Worm (Caenorhabditis elegans) whole organism, L1 larva: ENCODE results near the gene Y22D7AR.14.

Source experiments
- aly-2 ChIP-seq: fragments of 150-350 bp; optimal IDR thresholded peaks from 2 replicates; lab custom pipeline; 2014; ENCODE audit warnings: missing biosample characterization, missing genetic modification characterization
- ceh-82 ChIP-seq, 3 experiments: fragments of 150-350 bp in 1 of 3; sonication (generic microtip) in 2 of 3; optimal IDR thresholded peaks; 2 replicates each; lab custom pipeline; 2014 to 2017; ENCODE audit warnings: missing biosample characterization in 3 of 3, missing genetic modification characterization in 3 of 3
- egl-27 ChIP-seq, 2 experiments: fragments of 150-350 bp in 1 of 2; sonication (generic microtip); optimal IDR thresholded peaks; 3 replicates each; lab custom pipeline; 2017 to 2018; ENCODE audit warnings: missing biosample characterization in 2 of 2, missing genetic modification characterization in 2 of 2, missing genetic modification reagents in 2 of 2
- isw-1 ChIP-seq: fragments of 200-800 bp; sonication (Bioruptor generic); IDR thresholded peaks from 2 replicates; pipeline ENCODE4 v1.3.6; 2022; ENCODE audit warnings: missing genetic modification characterization, missing compliant biosample characterization
- nhr-77 ChIP-seq: fragments of 150-350 bp; optimal IDR thresholded peaks from 2 replicates; lab custom pipeline; 2014; ENCODE audit warnings: missing biosample characterization, missing genetic modification characterization
- nhr-85 ChIP-seq: sonication (generic microtip); peaks from one replicate; lab custom pipeline; 2016; ENCODE audit warnings: missing genetic modification characterization, inconsistent platforms, missing compliant biosample characterization
- nhr-90 ChIP-seq: sonication (generic microtip); optimal IDR thresholded peaks from 2 replicates; lab custom pipeline; 2016; ENCODE audit warnings: mild to moderate bottlenecking, missing genetic modification characterization, missing compliant biosample characterization; ENCODE audit not compliant: poor library complexity
- pqm-1 ChIP-seq: sonication (generic microtip); optimal IDR thresholded peaks from 3 replicates; lab custom pipeline; 2017; ENCODE audit warnings: missing biosample characterization, missing genetic modification characterization
- skn-1 ChIP-seq: fragments of 150-350 bp; optimal IDR thresholded peaks from 2 replicates; lab custom pipeline; 2014; ENCODE audit warnings: missing biosample characterization, missing genetic modification characterization
- sup-37 ChIP-seq: fragments of 200-800 bp; sonication (Bioruptor generic); optimal IDR thresholded peaks from 2 replicates; lab custom pipeline; 2018; ENCODE audit warnings: mild to moderate bottlenecking, missing genetic modification characterization, missing compliant biosample characterization
- unc-62 ChIP-seq: fragments of 150-350 bp; optimal IDR thresholded peaks from 2 replicates; lab custom pipeline; 2014; ENCODE audit warnings: missing biosample characterization, missing genetic modification reagents, missing genetic modification characterization
- unc-86 ChIP-seq: sonication (generic microtip); optimal IDR thresholded peaks from 2 replicates; lab custom pipeline; 2016; ENCODE audit warnings: missing genetic modification characterization, missing compliant biosample characterization

DNA sequence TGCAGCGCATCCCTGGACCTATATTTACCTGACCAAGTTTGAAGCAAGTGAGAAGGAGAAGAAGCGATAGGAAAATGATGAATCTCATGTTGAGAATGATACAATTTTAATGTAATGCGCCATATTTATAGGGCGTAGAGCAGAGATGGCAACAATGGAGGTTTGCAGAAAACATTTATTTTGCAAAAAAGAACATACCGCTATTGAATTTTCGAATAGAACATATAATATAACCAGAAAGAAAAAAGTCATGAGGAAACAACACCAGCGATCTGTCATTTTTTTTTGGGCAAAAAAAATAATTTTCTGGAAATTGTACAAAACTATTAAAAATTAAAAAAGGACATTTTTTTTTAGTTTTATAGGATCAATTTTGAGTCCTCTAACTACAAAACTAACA, 12.5 kb upstream of the Y22D7AR.14 start, which contains the start of gene spex-3:
- TF ChIP-seq skn-1 (tag; lab: Kevin White, UChicago) (no peak), pqm-1 (no peak), ceh-82 (tag; optimal IDR thresholded peaks at IDR 0.05; lab: Kevin White, UChicago) (no peak), unc-86 (tag; lab: Kevin White, UChicago) (no peak), sup-37 (no peak), egl-27 (tag; optimal IDR thresholded peaks at IDR 0.05; lab: Kevin White, UChicago) (no peak), nhr-85 (tag; lab: Kevin White, UChicago) (no peak), aly-2 (tag; lab: Kevin White, UChicago) (no peak), nhr-77 (tag; lab: Kevin White, UChicago) (no peak), unc-62 (GFP tag; lab: Kevin White, UChicago) (no peak), nhr-90 (tag; lab: Kevin White, UChicago) (no peak), isw-1 (no peak)
